Fruit fly (Drosophila melanogaster) whole organism, embryonic: Measurements from ENCODE around the gene GIIIspla2.

Source experiments
- Blimp-1 ChIP-seq: fragments of 200-800 bp; sonication (Bioruptor generic); optimal IDR thresholded peaks from 3 replicates; lab custom pipeline; 2018; ENCODE audit warnings: missing biosample characterization, missing genetic modification characterization, mild to moderate bottlenecking, moderate library complexity, missing genetic modification reagents
- CG10147 ChIP-seq: fragments of 200-800 bp; sonication (Bioruptor generic); optimal IDR thresholded peaks from 2 replicates; lab custom pipeline; 2019; ENCODE audit warnings: missing biosample characterization, mild to moderate bottlenecking, missing genetic modification characterization, moderate library complexity
- CG10431 ChIP-seq: fragments of 200-800 bp; sonication (Bioruptor generic); optimal IDR thresholded peaks from 3 replicates; lab custom pipeline; 2018; ENCODE audit warnings: missing biosample characterization, mild to moderate bottlenecking, missing genetic modification characterization
- CG10543 ChIP-seq: fragments of 200-800 bp; sonication (Bioruptor generic); optimal IDR thresholded peaks from 3 replicates; lab custom pipeline; 2017; ENCODE audit warnings: missing biosample characterization, mild to moderate bottlenecking, missing genetic modification characterization, moderate library complexity
- CG11398 ChIP-seq: fragments of 200-800 bp; sonication (Bioruptor generic); optimal IDR thresholded peaks from 2 replicates; lab custom pipeline; 2016; ENCODE audit warnings: missing biosample characterization, missing genetic modification characterization
- CG12104 ChIP-seq: fragments of 200-800 bp; sonication (Bioruptor generic); optimal IDR thresholded peaks from 3 replicates; lab custom pipeline; 2016; ENCODE audit warnings: missing biosample characterization, missing genetic modification characterization
- CG12659 ChIP-seq: fragments of 200-800 bp; sonication (Bioruptor generic); optimal IDR thresholded peaks from 3 replicates; lab custom pipeline; 2017; ENCODE audit warnings: mild to moderate bottlenecking, missing biosample characterization, missing genetic modification reagents, missing genetic modification characterization
- CG13296 ChIP-seq: fragments of 200-800 bp; sonication (Bioruptor generic); optimal IDR thresholded peaks from 3 replicates; lab custom pipeline; 2018; ENCODE audit warnings: missing biosample characterization, mild to moderate bottlenecking, missing genetic modification characterization
- CG14441 ChIP-seq: fragments of 200-800 bp; sonication (Bioruptor generic); IDR thresholded peaks from 2 replicates; pipeline ENCODE4 v1.3.6; 2022; ENCODE audit warnings: missing biosample characterization, missing genetic modification characterization
- CG14965 ChIP-seq: fragments of 200-800 bp; sonication (Bioruptor generic); optimal IDR thresholded peaks from 2 replicates; lab custom pipeline; 2016; ENCODE audit warnings: missing biosample characterization, missing genetic modification characterization, borderline replicate concordance
- CG15514 ChIP-seq: fragments of 200-800 bp; sonication (Bioruptor generic); optimal IDR thresholded peaks from 3 replicates; lab custom pipeline; 2017; ENCODE audit warnings: missing biosample characterization, missing genetic modification characterization, mild to moderate bottlenecking, moderate library complexity, missing genetic modification reagents
- CG15601 ChIP-seq: fragments of 200-800 bp; sonication (Bioruptor generic); optimal IDR thresholded peaks from 3 replicates; lab custom pipeline; 2019; ENCODE audit warnings: missing biosample characterization, mild to moderate bottlenecking, missing genetic modification characterization, moderate library complexity
- CG17568 ChIP-seq: fragments of 200-800 bp; sonication (Bioruptor generic); optimal IDR thresholded peaks from 2 replicates; lab custom pipeline; 2018; ENCODE audit warnings: missing biosample characterization, mild to moderate bottlenecking, missing genetic modification characterization, moderate library complexity
- CG18599 ChIP-seq: fragments of 200-800 bp; sonication (Bioruptor generic); optimal IDR thresholded peaks from 3 replicates; lab custom pipeline; 2017; ENCODE audit warnings: missing biosample characterization, missing genetic modification characterization, mild to moderate bottlenecking, moderate library complexity, missing genetic modification reagents
- CG2116 ChIP-seq: fragments of 200-800 bp; sonication (Bioruptor generic); optimal IDR thresholded peaks from 3 replicates; lab custom pipeline; 2018; ENCODE audit warnings: missing biosample characterization, mild to moderate bottlenecking, missing genetic modification characterization
- CG32772 ChIP-seq: fragments of 200-800 bp; sonication (Bioruptor generic); IDR thresholded peaks from 2 replicates; pipeline ENCODE4 v1.3.6; 2022; ENCODE audit warnings: missing biosample characterization, missing genetic modification characterization
- CG3281 ChIP-seq: fragments of 200-800 bp; sonication (Bioruptor generic); optimal IDR thresholded peaks from 3 replicates; lab custom pipeline; 2017; ENCODE audit warnings: missing biosample characterization, mild to moderate bottlenecking, missing genetic modification characterization
- CG34376 ChIP-seq: fragments of 200-800 bp; sonication (Bioruptor generic); optimal IDR thresholded peaks from 2 replicates; lab custom pipeline; 2018; ENCODE audit warnings: missing biosample characterization, mild to moderate bottlenecking, missing genetic modification characterization
- CG34422 ChIP-seq: fragments of 200-800 bp; sonication (Bioruptor generic); IDR thresholded peaks from 3 replicates; pipeline ENCODE4 v1.3.6; 2022; ENCODE audit warnings: missing biosample characterization, missing genetic modification characterization
- CG6813 ChIP-seq: fragments of 200-800 bp; sonication (Bioruptor generic); optimal IDR thresholded peaks from 2 replicates; lab custom pipeline; 2017; ENCODE audit warnings: missing biosample characterization, missing genetic modification characterization, mild to moderate bottlenecking, moderate library complexity, missing genetic modification reagents
- CG7372 ChIP-seq: fragments of 200-800 bp; sonication (Bioruptor generic); IDR thresholded peaks from 2 replicates; pipeline ENCODE4 v1.3.6; 2022; ENCODE audit warnings: missing biosample characterization, missing genetic modification characterization
- CG9215 ChIP-seq: fragments of 200-800 bp; sonication (Bioruptor generic); IDR thresholded peaks from 2 replicates; pipeline ENCODE4 v1.3.6; 2022; ENCODE audit warnings: missing biosample characterization, missing genetic modification characterization
- Dip3 ChIP-seq: fragments of 200-800 bp; sonication (Bioruptor generic); optimal IDR thresholded peaks from 3 replicates; lab custom pipeline; 2016; ENCODE audit warnings: missing biosample characterization, missing genetic modification characterization
- Eip74EF ChIP-seq, 2 experiments: fragments of 200-800 bp in 1 of 2; fragments of >200 bp in 1 of 2; sonication (Bioruptor generic) in 1 of 2; optimal IDR thresholded peaks; 2 replicates each; lab custom pipeline; 2017 to 2019; ENCODE audit warnings: missing biosample characterization in 2 of 2, missing genetic modification characterization in 2 of 2, mild to moderate bottlenecking in 1 of 2, moderate library complexity in 1 of 2
- Fer2 ChIP-seq: fragments of 200-800 bp; sonication (Bioruptor generic); optimal IDR thresholded peaks from 2 replicates; lab custom pipeline; 2018; ENCODE audit warnings: missing biosample characterization, mild to moderate bottlenecking, missing genetic modification characterization, moderate library complexity
- HmgZ ChIP-seq: fragments of 200-800 bp; sonication (Bioruptor generic); optimal IDR thresholded peaks from 2 replicates; lab custom pipeline; 2018; ENCODE audit warnings: missing biosample characterization, mild to moderate bottlenecking, missing genetic modification characterization
- Meics ChIP-seq: fragments of 200-800 bp; sonication (Bioruptor generic); optimal IDR thresholded peaks from 2 replicates; lab custom pipeline; 2017; ENCODE audit warnings: missing biosample characterization, mild to moderate bottlenecking, missing genetic modification characterization
- ase ChIP-seq: fragments of 200-800 bp; sonication (Bioruptor generic); IDR thresholded peaks from 3 replicates; pipeline ENCODE4 v1.3.6; 2022; ENCODE audit warnings: missing biosample characterization, missing genetic modification characterization
- bab2 ChIP-seq: fragments of 200-800 bp; sonication (Bioruptor generic); optimal IDR thresholded peaks from 2 replicates; lab custom pipeline; 2016; ENCODE audit warnings: missing biosample characterization, missing genetic modification characterization
- ci ChIP-seq: fragments of 200-800 bp; sonication (Bioruptor generic); IDR thresholded peaks from 3 replicates; pipeline ENCODE4 v1.3.6; 2022; ENCODE audit warnings: missing biosample characterization, missing genetic modification characterization
- danr ChIP-seq: fragments of 200-800 bp; sonication (Bioruptor generic); IDR thresholded peaks from 2 replicates; pipeline ENCODE4 v1.3.6; 2022; ENCODE audit warnings: missing biosample characterization, missing genetic modification characterization
- dysf ChIP-seq: fragments of 200-800 bp; sonication (Bioruptor generic); IDR thresholded peaks from 3 replicates; pipeline ENCODE4 v1.3.6; 2022; ENCODE audit warnings: missing biosample characterization, missing genetic modification characterization
- grn ChIP-seq: fragments of 200-800 bp; sonication (Bioruptor generic); optimal IDR thresholded peaks from 3 replicates; lab custom pipeline; 2017; ENCODE audit warnings: missing biosample characterization, missing genetic modification characterization
- kay ChIP-seq: fragments of 200-800 bp; sonication (Bioruptor generic); optimal IDR thresholded peaks from 2 replicates; lab custom pipeline; 2016; ENCODE audit warnings: missing biosample characterization, missing genetic modification characterization
- lab ChIP-seq: fragments of 200-800 bp; sonication (Bioruptor generic); optimal IDR thresholded peaks from 3 replicates; lab custom pipeline; 2017; ENCODE audit warnings: missing biosample characterization, missing genetic modification characterization, mild to moderate bottlenecking, moderate library complexity, missing genetic modification reagents
- oc ChIP-seq: fragments of 200-800 bp; sonication (Bioruptor generic); optimal IDR thresholded peaks from 2 replicates; lab custom pipeline; 2018; ENCODE audit warnings: missing biosample characterization, mild to moderate bottlenecking, missing genetic modification characterization, moderate library complexity
- odd ChIP-seq: fragments of 200-800 bp; sonication (Bioruptor generic); optimal IDR thresholded peaks from 2 replicates; lab custom pipeline; 2017; ENCODE audit warnings: missing biosample characterization, mild to moderate bottlenecking, missing genetic modification characterization
- pan ChIP-seq, 4 experiments: fragments of >200 bp in 3 of 4; fragments of 200-800 bp in 1 of 4; sonication (Bioruptor generic) in 1 of 4; optimal IDR thresholded peaks in 3 of 4; IDR thresholded peaks in 1 of 4; 2 replicates each; pipeline versions ENCODE4 v1.3.6 to Lab custom; 2017 to 2022; ENCODE audit warnings: missing biosample characterization in 2 of 4, missing genetic modification characterization in 2 of 4, mixed read lengths in 1 of 4
- row ChIP-seq: fragments of 200-800 bp; sonication (Bioruptor generic); IDR thresholded peaks from 3 replicates; pipeline ENCODE4 v1.3.6; 2022; ENCODE audit warnings: missing biosample characterization, missing genetic modification characterization
- sc ChIP-seq, 3 experiments: fragments of >200 bp in 2 of 3; fragments of 200-800 bp in 1 of 3; sonication (Bioruptor generic) in 1 of 3; optimal IDR thresholded peaks; 2 replicates in 2 of 3; 3 replicates in 1 of 3; lab custom pipeline; 2017; ENCODE audit warnings: mild to moderate bottlenecking in 1 of 3, missing biosample characterization in 1 of 3, missing genetic modification characterization in 1 of 3, missing genetic modification reagents in 1 of 3
- schlank ChIP-seq: fragments of 200-800 bp; sonication (Bioruptor generic); optimal IDR thresholded peaks from 2 replicates; lab custom pipeline; 2018; ENCODE audit warnings: missing biosample characterization, mild to moderate bottlenecking, missing genetic modification characterization
- sd ChIP-seq: fragments of 200-800 bp; sonication (Bioruptor generic); optimal IDR thresholded peaks from 3 replicates; lab custom pipeline; 2018; ENCODE audit warnings: missing biosample characterization, mild to moderate bottlenecking, missing genetic modification characterization, moderate library complexity
- sob ChIP-seq: fragments of 200-800 bp; sonication (Bioruptor generic); IDR thresholded peaks from 2 replicates; pipeline ENCODE4 v1.3.6; 2022; ENCODE audit warnings: missing biosample characterization, missing genetic modification characterization
- sqz ChIP-seq: fragments of 200-800 bp; sonication (Bioruptor generic); optimal IDR thresholded peaks from 3 replicates; lab custom pipeline; 2018; ENCODE audit warnings: missing biosample characterization, mild to moderate bottlenecking, missing genetic modification characterization
- sug ChIP-seq: fragments of 200-800 bp; optimal IDR thresholded peaks from 2 replicates; lab custom pipeline; 2019; ENCODE audit warnings: missing biosample characterization, mild to moderate bottlenecking, missing genetic modification characterization, moderate library complexity
- unpg ChIP-seq: fragments of 200-800 bp; sonication (Bioruptor generic); optimal IDR thresholded peaks from 3 replicates; lab custom pipeline; 2018; ENCODE audit warnings: missing biosample characterization, mild to moderate bottlenecking, missing genetic modification characterization, moderate library complexity
- zen ChIP-seq: fragments of 200-800 bp; sonication (Bioruptor generic); optimal IDR thresholded peaks from 3 replicates; lab custom pipeline; 2018; ENCODE audit warnings: missing biosample characterization, mild to moderate bottlenecking, missing genetic modification characterization, moderate library complexity

Gene GIIIspla2

dm6 chrX:8198935-8199580 is 41.6 kb downstream of the GIIIspla2 start (continued):
- TF ChIP-seq CG15514 (GFP tag; lab: Kevin White, UChicago): peak; percentile 22
- no peak for TF ChIP-seq bab2 (GFP tag; lab: Kevin White, UChicago)
- peak; percentile 25 for TF ChIP-seq Meics (GFP tag; lab: Kevin White, UChicago)
- peak; percentile 61; the same call in 1 of the 2 replicates for TF ChIP-seq CG7372 (GFP tag; lab: Robert Waterston, UW)
- peak; percentile 13 for TF ChIP-seq CG15601 (tag; lab: Kevin White, UChicago)
- no peak for TF ChIP-seq ase (GFP tag; lab: Robert Waterston, UW)
- peak; percentile 37 for TF ChIP-seq kay (GFP tag; lab: Kevin White, UChicago)
- peak; percentile 64 for TF ChIP-seq CG18599 (GFP tag; lab: Kevin White, UChicago)
- TF ChIP-seq sug: peak; percentile 88
- no peak for TF ChIP-seq Fer2 (tag; lab: Kevin White, UChicago)
- no peak for TF ChIP-seq CG14965
- peak; percentile 6 for TF ChIP-seq schlank (tag; lab: Kevin White, UChicago)
- TF ChIP-seq odd (GFP tag; lab: Kevin White, UChicago): peak; percentile 24
- TF ChIP-seq zen (tag; lab: Kevin White, UChicago): no peak
- TF ChIP-seq CG9215 (GFP tag; lab: Robert Waterston, UW): no peak
- TF ChIP-seq pan (optimal IDR thresholded peaks at IDR 0.05; lab: Kevin White, UChicago): no peak
- TF ChIP-seq pan (GFP tag; optimal IDR thresholded peaks at IDR 0.05 in 1 of 2, IDR thresholded peaks at IDR 0.05 in 1 of 2): peak in 1 of 2 experiments; percentile 13
- peak; percentile 14 for TF ChIP-seq Blimp-1
- TF ChIP-seq grn: peak; percentile 65
- no peak for TF ChIP-seq unpg (GFP tag; lab: Kevin White, UChicago)
- TF ChIP-seq CG32772 (GFP tag; lab: Robert Waterston, UW): peak; percentile 47; the same call in 1 of the 2 replicates
- TF ChIP-seq row: no peak
- peak; percentile 34 for TF ChIP-seq CG13296 (GFP tag; lab: Kevin White, UChicago)
- no peak for TF ChIP-seq CG12659 (GFP tag; lab: Kevin White, UChicago)
- peak; percentile 28; the same call in 1 of the 3 replicates for TF ChIP-seq dysf (GFP tag; lab: Robert Waterston, UW)
- peak; percentile 35 for TF ChIP-seq HmgZ (tag; lab: Kevin White, UChicago)
- TF ChIP-seq CG34422 (GFP tag; lab: Robert Waterston, UW): peak; percentile 11; the same call in 1 of the 3 replicates
- peak; percentile 7 for TF ChIP-seq CG3281 (GFP tag; lab: Kevin White, UChicago)
- peak; percentile 14 for TF ChIP-seq oc
- no peak for TF ChIP-seq Eip74EF (GFP tag; optimal IDR thresholded peaks at IDR 0.05; lab: Kevin White, UChicago)
- TF ChIP-seq CG6813 (GFP tag; lab: Kevin White, UChicago): peak; percentile 11
- TF ChIP-seq CG2116 (GFP tag; lab: Kevin White, UChicago): no peak
- peak; percentile 46; the same call in 1 of the 3 replicates for TF ChIP-seq ci (GFP tag; lab: Robert Waterston, UW)
- TF ChIP-seq CG10431 (GFP tag; lab: Kevin White, UChicago): peak; percentile 8
- TF ChIP-seq lab (GFP tag; lab: Kevin White, UChicago): peak; percentile 82
- TF ChIP-seq CG11398 (GFP tag; lab: Kevin White, UChicago): no peak
- 0 out of 2 replicates have a peak, but pooled peaks have one; percentile 8 for TF ChIP-seq sob
- no peak for TF ChIP-seq Dip3
- peak; percentile 74 for TF ChIP-seq CG10543
- TF ChIP-seq CG14441 (GFP tag; lab: Robert Waterston, UW): 0 out of 2 replicates have a peak, but pooled peaks have one; percentile 8
- TF ChIP-seq danr (GFP tag; lab: Robert Waterston, UW): no peak
- TF ChIP-seq CG34376 (GFP tag; lab: Kevin White, UChicago): peak; percentile 65
- TF ChIP-seq sd (tag; lab: Kevin White, UChicago): peak; percentile 90
- no peak for TF ChIP-seq CG10147 (GFP tag; lab: Kevin White, UChicago)
- TF ChIP-seq CG17568 (GFP tag; lab: Kevin White, UChicago): no peak
- TF ChIP-seq sc (optimal IDR thresholded peaks at IDR 0.05; lab: Kevin White, UChicago): no peak
- TF ChIP-seq sc (GFP tag; optimal IDR thresholded peaks at IDR 0.05; lab: Kevin White, UChicago): no peak
- no peak for TF ChIP-seq CG12104 (GFP tag; lab: Kevin White, UChicago)
- TF ChIP-seq sqz (GFP tag; lab: Kevin White, UChicago): peak; percentile 95
